Fruit fly (Drosophila melanogaster) whole organism: ENCODE measurements around the gene CG3288.

Source experiments
- CG8478 ChIP-seq: fragments of >200 bp; optimal IDR thresholded peaks from 2 replicates; lab custom pipeline; 2018; ENCODE audit warnings: inconsistent platforms
- Dll ChIP-seq: fragments of >200 bp; optimal IDR thresholded peaks from 2 replicates; lab custom pipeline; 2017
- EcR ChIP-seq, 2 experiments: fragments of >200 bp; optimal IDR thresholded peaks; 2 replicates each; lab custom pipeline; 2017; ENCODE audit warnings: missing biosample characterization in 2 of 2, missing genetic modification characterization in 2 of 2, missing genetic modification reagents in 2 of 2
- pan ChIP-seq: fragments of >200 bp; optimal IDR thresholded peaks from 2 replicates; lab custom pipeline; 2017
- psq ChIP-seq: fragments of >200 bp; optimal IDR thresholded peaks from 2 replicates; lab custom pipeline; 2017
- usp ChIP-seq: fragments of >200 bp; optimal IDR thresholded peaks from 2 replicates; lab custom pipeline; 2017; ENCODE audit warnings: missing biosample characterization, missing genetic modification characterization, mixed read lengths

Gene CG3288

DNA sequence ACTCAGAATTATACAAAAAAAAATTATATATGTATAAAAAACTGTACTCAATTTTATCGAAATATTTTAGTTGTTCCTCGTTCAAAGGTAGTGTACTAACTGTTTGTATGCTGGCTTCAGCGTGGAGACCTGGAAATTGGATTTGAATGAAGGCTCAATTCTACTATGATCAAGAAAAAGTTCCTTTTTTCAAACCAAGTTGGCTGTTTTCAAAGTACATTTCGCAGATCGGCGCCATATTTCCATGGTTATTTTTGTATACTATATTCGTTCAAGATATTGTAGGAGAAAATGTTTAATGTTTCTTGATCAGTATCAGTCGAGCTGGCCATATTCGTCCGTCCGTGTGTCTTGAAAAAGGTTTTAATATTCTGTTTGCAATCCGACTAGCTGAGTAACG lies 18.1 kb upstream of the CG3288 start, which contains the start of gene Mst77F:
Gene Mst77F, minus strand, starts transcription at position 101 of the 400 bp plus-strand sequence.
- TF ChIP-seq psq (lab: Kevin White, UChicago) = no peak
- no peak for TF ChIP-seq Dll (lab: Kevin White, UChicago)
- TF ChIP-seq usp (GFP tag; lab: Kevin White, UChicago) = no peak
- TF ChIP-seq pan (lab: Kevin White, UChicago) = no peak
- no peak for TF ChIP-seq EcR (GFP tag; optimal IDR thresholded peaks at IDR 0.05; lab: Kevin White, UChicago)

dm6 chr3L:20823206-20823803 lies 12.7 kb upstream of the CG3288 start:
- TF ChIP-seq usp (GFP tag; lab: Kevin White, UChicago) = no peak
- TF ChIP-seq CG8478 = no peak
- TF ChIP-seq pan (lab: Kevin White, UChicago) = no peak
- TF ChIP-seq EcR (GFP tag; optimal IDR thresholded peaks at IDR 0.05; lab: Kevin White, UChicago) = no peak
- TF ChIP-seq Dll (lab: Kevin White, UChicago) = no peak
- no peak for TF ChIP-seq psq (lab: Kevin White, UChicago)

DNA sequence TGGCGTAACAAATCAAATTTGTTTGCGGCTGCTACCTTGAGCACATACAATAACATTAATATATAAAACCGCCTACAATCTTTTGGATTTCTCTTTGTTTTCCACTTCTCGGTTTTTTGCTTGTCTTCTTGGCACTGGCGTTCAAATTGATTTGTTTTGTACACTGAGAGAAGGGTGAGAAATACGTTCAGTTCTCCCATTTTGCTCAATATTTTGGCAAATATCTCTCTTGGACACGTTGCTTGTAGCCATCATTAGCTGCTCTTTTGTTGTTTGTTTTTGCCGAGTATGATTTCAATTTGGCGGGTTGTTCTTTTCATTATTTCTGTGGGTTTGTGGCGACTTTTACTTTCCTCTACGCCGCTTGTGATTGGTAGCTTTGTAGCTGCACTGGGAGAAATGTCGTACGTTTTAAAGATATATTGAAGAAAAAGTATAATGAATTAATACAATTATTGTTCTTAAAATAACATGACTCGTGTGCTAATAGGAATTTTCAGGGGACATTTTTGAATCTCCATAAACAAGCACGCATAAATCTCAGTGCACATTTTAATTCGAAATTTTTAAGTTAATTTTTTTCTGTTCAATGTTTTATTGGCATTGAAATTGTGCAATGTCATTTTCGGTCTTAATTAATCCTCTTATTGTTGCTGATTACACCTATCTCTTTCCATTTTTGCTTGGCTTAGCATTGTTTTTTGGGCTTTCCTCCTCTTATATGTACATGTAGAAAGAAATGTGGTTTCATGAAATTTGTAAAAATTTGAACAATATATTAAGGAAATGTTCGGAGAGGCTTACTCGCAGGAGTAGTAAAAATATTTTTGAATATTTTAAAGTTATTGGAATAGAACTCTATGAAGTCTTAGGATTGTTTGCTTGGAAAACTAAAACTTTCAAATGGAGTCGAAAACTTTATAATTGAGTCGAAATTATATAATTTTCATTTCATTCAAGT lies 8.8 kb upstream of the CG3288 start:
- TF ChIP-seq usp (GFP tag; lab: Kevin White, UChicago) (no peak), CG8478 (no peak), psq (lab: Kevin White, UChicago) (no peak), Dll (lab: Kevin White, UChicago) (no peak), pan (lab: Kevin White, UChicago) (no peak), EcR (GFP tag; optimal IDR thresholded peaks at IDR 0.05; lab: Kevin White, UChicago) (no peak)

- TF ChIP-seq usp (GFP tag; lab: Kevin White, UChicago) (no peak), psq (lab: Kevin White, UChicago) (no peak), Dll (lab: Kevin White, UChicago) (no peak), pan (lab: Kevin White, UChicago) (no peak), CG8478 (no peak), EcR (GFP tag; optimal IDR thresholded peaks at IDR 0.05; lab: Kevin White, UChicago) (no peak)
Observed at dm6 chr3L:20827962-20828361, 8.0 kb upstream of the CG3288 start.

DNA sequence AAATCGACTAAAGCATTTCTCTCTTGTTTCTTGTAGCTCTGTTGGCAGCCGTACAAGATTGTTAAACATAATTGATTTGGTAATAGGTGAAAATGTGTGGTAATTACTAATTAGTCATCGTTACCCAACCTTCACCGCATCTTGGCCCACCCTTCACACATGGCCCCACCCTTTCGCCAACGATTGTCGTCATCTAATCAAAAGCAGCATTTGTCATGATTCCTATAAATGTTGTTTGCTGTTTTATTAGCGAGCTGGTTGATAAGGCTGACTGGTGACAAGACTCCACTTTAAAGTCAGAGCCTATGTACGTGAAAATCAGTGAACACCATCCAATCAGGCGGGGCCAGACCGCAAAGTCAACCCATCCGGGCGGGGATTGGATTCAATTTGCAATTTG lies 5.6 kb upstream of the CG3288 start:
- TF ChIP-seq pan (lab: Kevin White, UChicago) = no peak

DNA sequence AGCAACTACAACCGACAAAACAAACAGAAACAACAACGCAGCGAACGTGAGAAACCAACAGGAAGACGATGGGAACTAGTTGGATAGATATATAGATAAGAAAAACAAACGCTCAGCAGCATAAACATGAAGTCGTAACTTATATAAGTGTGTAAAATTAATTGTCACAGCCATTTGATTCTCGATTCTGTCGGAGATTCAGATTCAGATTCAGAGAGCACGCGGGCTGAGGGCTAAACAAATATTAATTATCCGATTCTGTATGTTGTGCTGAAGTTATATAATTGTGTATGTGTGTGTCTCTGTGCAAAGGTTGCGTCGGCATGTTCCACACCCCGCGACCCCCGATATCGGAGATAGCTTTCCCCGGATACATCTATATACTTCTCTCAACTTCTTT lies 1.8 kb upstream of the CG3288 start:
- TF ChIP-seq CG8478 = no peak
- TF ChIP-seq Dll (lab: Kevin White, UChicago) = no peak
- no peak for TF ChIP-seq usp (GFP tag; lab: Kevin White, UChicago)
- no peak for TF ChIP-seq psq (lab: Kevin White, UChicago)
- TF ChIP-seq pan (lab: Kevin White, UChicago) = no peak
- no peak for TF ChIP-seq EcR (GFP tag; optimal IDR thresholded peaks at IDR 0.05; lab: Kevin White, UChicago)

DNA sequence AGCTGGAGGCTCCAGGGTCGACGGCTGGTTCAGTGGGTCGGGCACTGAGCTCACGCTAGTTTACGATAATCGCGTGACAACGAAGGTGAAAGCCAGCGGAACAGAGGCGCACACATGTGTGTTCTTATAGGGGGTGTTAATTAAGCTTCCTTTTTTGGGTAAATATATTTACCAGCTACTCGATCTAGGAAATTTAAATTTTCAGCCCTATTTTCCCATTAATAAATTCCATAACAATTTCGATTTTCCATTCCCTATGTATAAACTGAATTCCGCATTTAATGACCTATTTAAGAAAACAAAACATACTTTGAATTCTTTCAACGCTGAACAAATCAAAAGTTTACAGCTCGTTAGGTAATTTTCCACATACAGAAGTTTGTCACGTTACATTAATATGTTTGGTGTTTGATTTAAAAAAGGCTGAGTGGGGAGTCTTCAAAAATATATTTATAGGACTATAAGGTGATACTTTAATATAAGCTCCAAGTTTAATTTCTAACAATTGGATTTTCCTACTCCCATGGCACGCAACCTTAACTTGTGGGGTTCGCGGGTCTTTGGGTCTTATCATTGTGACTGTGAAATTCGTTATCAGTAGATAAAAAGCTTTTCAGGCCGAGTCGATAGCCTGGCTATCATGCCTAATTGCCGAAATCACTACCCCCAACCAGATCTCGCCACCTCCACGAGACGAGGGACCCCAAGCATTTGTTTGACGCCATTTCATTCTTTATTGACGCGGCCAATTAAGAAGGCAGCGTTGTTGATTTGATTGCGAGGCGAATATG lies 1.3 kb downstream of the CG3288 start, which contains the start of gene CG13255:
Gene CG13255, plus strand, starts transcription at position 449 of the 791 bp plus-strand sequence.
- TF ChIP-seq psq (lab: Kevin White, UChicago) = no peak
- TF ChIP-seq Dll (lab: Kevin White, UChicago) = no peak

dm6 chr3L:20837831-20838301 lies 1.9 kb downstream of the CG3288 start:
- no peak for TF ChIP-seq usp (GFP tag; lab: Kevin White, UChicago)
- no peak for TF ChIP-seq pan (lab: Kevin White, UChicago)

- no peak for TF ChIP-seq psq (lab: Kevin White, UChicago)
- no peak for TF ChIP-seq EcR (GFP tag; optimal IDR thresholded peaks at IDR 0.05; lab: Kevin White, UChicago)
- no peak for TF ChIP-seq usp (GFP tag; lab: Kevin White, UChicago)
- TF ChIP-seq Dll (lab: Kevin White, UChicago) = no peak
- no peak for TF ChIP-seq CG8478
- no peak for TF ChIP-seq pan (lab: Kevin White, UChicago)
Observed at dm6 chr3L:20841465-20842109, 5.6 kb downstream of the CG3288 start, which contains the start of the genes CSN3 and CG11456. TSS of gene CSN3 (minus strand) at chr3L:20841576. TSS of gene CG11456 (plus strand) at chr3L:20841987.

DNA sequence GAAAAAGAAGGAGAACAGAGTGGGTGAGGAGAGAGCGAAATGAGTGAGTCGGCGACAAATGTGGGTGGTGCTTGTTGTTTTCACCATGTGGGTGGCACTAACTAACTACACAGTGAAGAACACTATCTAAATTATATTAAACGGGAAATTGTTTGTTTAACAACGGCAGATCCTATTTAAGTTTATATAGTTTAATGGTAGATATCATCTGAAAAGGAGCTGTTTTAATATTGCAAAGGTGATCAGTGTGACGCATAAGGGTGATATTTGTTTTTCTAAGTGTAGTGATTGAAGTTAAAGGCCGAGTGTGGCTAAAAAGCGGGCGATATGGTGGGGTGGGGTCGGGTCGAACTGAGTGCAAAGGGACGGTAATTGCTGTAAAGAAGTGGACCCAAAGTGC lies 12.6 kb downstream of the CG3288 start:
- TF ChIP-seq EcR (GFP tag; optimal IDR thresholded peaks at IDR 0.05; lab: Kevin White, UChicago) = no peak
- TF ChIP-seq Dll (lab: Kevin White, UChicago) = no peak
- TF ChIP-seq psq (lab: Kevin White, UChicago) = no peak
- TF ChIP-seq pan (lab: Kevin White, UChicago) = no peak
- no peak for TF ChIP-seq CG8478
- no peak for TF ChIP-seq usp (GFP tag; lab: Kevin White, UChicago)

- TF ChIP-seq psq (lab: Kevin White, UChicago) (no peak), pan (lab: Kevin White, UChicago) (no peak), Dll (lab: Kevin White, UChicago) (no peak), usp (GFP tag; lab: Kevin White, UChicago) (no peak), EcR (GFP tag; optimal IDR thresholded peaks at IDR 0.05; lab: Kevin White, UChicago) (no peak), CG8478 (no peak)
Observed at dm6 chr3L:20857609-20858008, 21.6 kb downstream of the CG3288 start.
